Worm (Caenorhabditis elegans): ENCODE data around the gene T04C12.8.

The T04C12.8 gene

DNA sequence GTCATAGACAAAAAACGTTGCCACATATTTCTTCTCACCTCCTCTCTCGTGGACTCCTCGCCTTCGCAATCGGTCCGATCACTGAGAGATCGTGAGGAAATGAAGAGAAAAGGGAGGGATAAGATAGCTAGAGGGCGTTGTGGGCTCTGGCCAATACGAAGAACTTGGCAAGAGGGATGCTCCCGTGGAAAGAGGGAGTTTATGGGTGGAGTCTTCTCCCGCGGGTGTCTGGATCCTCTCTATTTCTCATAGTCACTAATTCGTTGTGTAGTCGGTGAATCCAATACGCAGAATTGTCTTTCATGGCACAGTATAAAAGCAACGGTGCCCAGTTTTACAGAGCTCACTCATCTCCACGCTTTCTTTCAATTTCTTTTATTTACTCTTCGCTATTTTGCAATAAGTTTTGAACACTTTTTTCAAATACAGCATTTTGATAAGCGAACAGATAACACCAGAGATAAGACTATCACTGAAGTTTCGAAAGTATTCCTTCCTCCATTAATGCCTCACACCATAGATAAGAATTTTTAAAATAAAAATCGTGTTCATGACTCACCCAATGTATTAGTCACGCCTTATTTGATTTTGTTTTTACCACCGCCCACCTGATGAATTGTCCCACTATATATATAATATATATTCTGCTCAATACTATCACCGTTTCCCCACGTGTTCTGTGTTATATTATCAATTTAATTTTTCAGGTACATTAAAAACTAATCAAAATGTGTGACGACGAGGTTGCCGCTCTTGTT lies 11.4 kb upstream of the T04C12.8 start, which contains the start of gene act-1:
TSS of gene act-1 (plus strand) at position 708 of the 758 bp plus-strand sequence.
- peak; percentile 60 for TF ChIP-seq sma-9 (GFP tag; optimal IDR thresholded peaks at IDR 0.05)
- no peak for TF ChIP-seq sma-9 (tag; optimal IDR thresholded peaks at IDR 0.05)
- TF ChIP-seq nhr-77 (tag; optimal IDR thresholded peaks at IDR 0.05) = no peak
- TF ChIP-seq sem-4 (tag; optimal IDR thresholded peaks at IDR 0.05) = peak; percentile 9
- peak; percentile 75 for TF ChIP-seq F13H6.1 (tag; optimal IDR thresholded peaks at IDR 0.05)
- no peak for TF ChIP-seq ztf-4 (tag; optimal IDR thresholded peaks at IDR 0.05)
- no peak for TF ChIP-seq mab-5 (tag; optimal IDR thresholded peaks at IDR 0.05)
- TF ChIP-seq fos-1 (tag; optimal IDR thresholded peaks at IDR 0.05) = peak; percentile 96
- no peak for TF ChIP-seq unc-55 (GFP tag; optimal IDR thresholded peaks at IDR 0.05)
- peak in 1 of 2 experiments; percentile 29 for TF ChIP-seq lsy-2 (tag; optimal IDR thresholded peaks at IDR 0.05)
- no peak for TF ChIP-seq ama-1 (optimal IDR thresholded peaks at IDR 0.05)
- no peak for TF ChIP-seq mbf-1 (tag; optimal IDR thresholded peaks at IDR 0.05)
- peak; percentile 60 for TF ChIP-seq nhr-129 (tag; optimal IDR thresholded peaks at IDR 0.05)
- TF ChIP-seq sma-3 (GFP tag; optimal IDR thresholded peaks at IDR 0.05) = no peak

DNA sequence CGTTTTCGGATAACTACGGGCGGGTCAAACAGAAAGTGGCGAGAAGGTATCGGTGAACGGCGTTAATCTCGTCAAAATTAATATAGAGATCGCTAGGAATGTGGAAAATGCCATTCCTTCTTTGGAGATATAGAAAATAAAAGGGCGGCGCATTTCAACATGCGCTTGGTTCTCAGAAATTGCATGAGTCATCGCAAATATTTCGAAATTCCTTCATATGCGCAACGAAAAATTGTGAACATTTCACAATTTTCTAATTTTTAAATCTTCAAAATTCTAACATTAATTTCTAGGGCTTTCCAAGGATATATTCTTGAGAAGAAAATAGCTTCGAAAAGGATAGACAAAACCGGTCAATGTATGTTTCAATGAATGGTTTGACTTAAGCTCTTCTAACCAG lies 9.7 kb upstream of the T04C12.8 start:
- TF ChIP-seq unc-55 (GFP tag; optimal IDR thresholded peaks at IDR 0.05) (peak; percentile 18), unc-39 (tag; optimal IDR thresholded peaks at IDR 0.05) (no peak)

DNA sequence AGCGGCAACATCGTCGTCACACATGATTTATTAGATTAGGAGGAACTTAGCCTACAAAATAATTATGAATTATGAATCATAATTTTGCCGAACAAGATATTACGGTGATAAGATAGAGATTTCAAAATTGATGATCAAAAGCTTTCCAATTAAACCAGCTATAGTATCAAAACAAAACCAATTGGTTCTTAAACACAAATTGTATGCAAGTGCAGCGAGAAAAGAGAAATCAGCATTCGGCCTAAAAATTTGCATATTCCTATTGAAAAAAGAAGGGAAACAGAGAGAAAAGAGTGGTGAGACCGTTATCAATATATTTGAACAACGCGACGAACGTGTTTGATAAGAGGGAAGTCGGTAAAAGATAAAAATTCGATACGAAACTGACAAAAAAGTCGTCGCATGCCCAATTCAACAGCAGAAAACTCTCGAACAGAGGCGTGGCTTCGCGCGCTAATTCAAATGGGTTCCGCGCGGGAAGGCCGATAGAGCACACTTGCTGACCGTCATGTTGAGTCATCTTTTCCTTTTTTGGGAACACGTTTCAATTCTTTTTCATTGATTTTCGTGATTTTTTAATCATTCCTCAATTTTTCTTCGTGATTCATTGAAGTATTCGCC lies 9.1 kb upstream of the T04C12.8 start, which contains the start of gene act-2:
TSS of gene act-2 (minus strand) at position 51 of the 621 bp plus-strand sequence.
- TF ChIP-seq nhr-77 (tag; optimal IDR thresholded peaks at IDR 0.05) (no peak), ztf-11 (tag; optimal IDR thresholded peaks at IDR 0.05) (no peak), nhr-129 (tag; optimal IDR thresholded peaks at IDR 0.05) (peak; percentile 76), gmeb-1 (tag; optimal IDR thresholded peaks at IDR 0.05) (peak; percentile 69), R02D3.7 (tag; optimal IDR thresholded peaks at IDR 0.05) (no peak), unc-55 (GFP tag; optimal IDR thresholded peaks at IDR 0.05) (peak; percentile 86), elt-1 (tag; optimal IDR thresholded peaks at IDR 0.05) (no peak), sma-9 (GFP tag; optimal IDR thresholded peaks at IDR 0.05) (peak; percentile 8), sma-9 (tag; optimal IDR thresholded peaks at IDR 0.05) (no peak), elt-3 (tag; optimal IDR thresholded peaks at IDR 0.05) (no peak), nhr-21 (tag; optimal IDR thresholded peaks at IDR 0.05) (peak; percentile 20), unc-39 (tag; optimal IDR thresholded peaks at IDR 0.05) (no peak), mbf-1 (tag; optimal IDR thresholded peaks at IDR 0.05) (no peak), blmp-1 (tag; optimal IDR thresholded peaks at IDR 0.05; ENCODE audit: insufficient read depth) (peak; percentile 57), ceh-16 (tag; optimal IDR thresholded peaks at IDR 0.05) (peak; percentile 64), Y55F3AM.14 (GFP tag; optimal IDR thresholded peaks at IDR 0.05) (no peak), lin-39 (tag; optimal IDR thresholded peaks at IDR 0.05) (no peak), aly-2 (tag; optimal IDR thresholded peaks at IDR 0.05) (no peak), nhr-237 (tag; optimal IDR thresholded peaks at IDR 0.05) (no peak), crh-2 (tag; optimal IDR thresholded peaks at IDR 0.05) (peak; percentile 86), ama-1 (optimal IDR thresholded peaks at IDR 0.05) (peak; percentile 40), F13H6.1 (tag; optimal IDR thresholded peaks at IDR 0.05) (peak; percentile 44), lin-11 (tag; optimal IDR thresholded peaks at IDR 0.05) (peak; percentile 76), snpc-4 (tag; optimal IDR thresholded peaks at IDR 0.05) (peak; percentile 55), egl-27 (tag; optimal IDR thresholded peaks at IDR 0.05) (no peak), nhr-23 (tag; optimal IDR thresholded peaks at IDR 0.05) (no peak), sma-3 (GFP tag; optimal IDR thresholded peaks at IDR 0.05) (peak; percentile 87), ceh-82 (tag; optimal IDR thresholded peaks at IDR 0.05) (no peak), ztf-4 (tag; optimal IDR thresholded peaks at IDR 0.05) (peak; percentile 50), fos-1 (tag; optimal IDR thresholded peaks at IDR 0.05) (peak; percentile 97), ZK546.5 (tag; optimal IDR thresholded peaks at IDR 0.05) (no peak), nhr-6 (tag; optimal IDR thresholded peaks at IDR 0.05) (no peak), lsy-2 (tag; optimal IDR thresholded peaks at IDR 0.05) (peak in 1 of 2 experiments; percentile 75), nhr-12 (tag; optimal IDR thresholded peaks at IDR 0.05) (no peak), ztf-1 (GFP tag; conservative IDR thresholded peaks at IDR 0.05) (no peak), zag-1 (tag; optimal IDR thresholded peaks at IDR 0.05) (peak; percentile 15), sem-4 (tag; optimal IDR thresholded peaks at IDR 0.05) (peak; percentile 80), peb-1 (tag; optimal IDR thresholded peaks at IDR 0.05) (no peak), dmd-4 (tag; optimal IDR thresholded peaks at IDR 0.05) (no peak), mab-5 (tag; optimal IDR thresholded peaks at IDR 0.05) (peak; percentile 21), nhr-11 (tag; optimal IDR thresholded peaks at IDR 0.05) (no peak), alr-1 (tag; optimal IDR thresholded peaks at IDR 0.05) (no peak), skn-1 (tag; optimal IDR thresholded peaks at IDR 0.05) (no peak), C34F6.9 (tag; optimal IDR thresholded peaks at IDR 0.05) (peak; percentile 88), unc-62 (GFP tag; optimal IDR thresholded peaks at IDR 0.05) (no peak), lin-13 (GFP tag; optimal IDR thresholded peaks at IDR 0.05) (peak; percentile 74)

All from whole organism, L2 larva.